Fruit fly (Drosophila melanogaster) whole organism, embryonic: ENCODE measurements around the gene dysc.

Experiments used
- Abd-B ChIP-seq: fragments of 200-800 bp; sonication (Bioruptor generic); optimal IDR thresholded peaks from 2 replicates; lab custom pipeline; 2018; ENCODE audit warnings: missing biosample characterization, mild to moderate bottlenecking, missing genetic modification characterization, moderate library complexity
- Aef1 ChIP-seq: fragments of 200-800 bp; sonication (Bioruptor generic); IDR thresholded peaks from 3 replicates; pipeline ENCODE4 v1.3.6; 2022; ENCODE audit warnings: missing biosample characterization, missing genetic modification characterization
- B-H2 ChIP-seq: fragments of 200-800 bp; sonication (Bioruptor generic); optimal IDR thresholded peaks from 2 replicates; lab custom pipeline; 2018; ENCODE audit warnings: missing biosample characterization, mild to moderate bottlenecking, missing genetic modification characterization
- BEAF-32 ChIP-seq: fragments of 200-800 bp; sonication (Bioruptor generic); optimal IDR thresholded peaks from 3 replicates; lab custom pipeline; 2017; ENCODE audit warnings: missing biosample characterization, missing genetic modification characterization, mild to moderate bottlenecking, moderate library complexity, missing genetic modification reagents
- CG10267 ChIP-seq: fragments of 200-800 bp; sonication (Bioruptor generic); optimal IDR thresholded peaks from 2 replicates; lab custom pipeline; 2018; ENCODE audit warnings: missing biosample characterization, mild to moderate bottlenecking, missing genetic modification characterization, moderate library complexity
- CG10321 ChIP-seq: fragments of 200-800 bp; sonication (Bioruptor generic); IDR thresholded peaks from 2 replicates; pipeline ENCODE4 v1.3.6; 2022; ENCODE audit warnings: missing biosample characterization, missing genetic modification characterization
- CG10979 ChIP-seq: fragments of 200-800 bp; sonication (Bioruptor generic); optimal IDR thresholded peaks from 2 replicates; lab custom pipeline; 2018; ENCODE audit warnings: missing biosample characterization, mild to moderate bottlenecking, missing genetic modification characterization, moderate library complexity
- CG15073 ChIP-seq: fragments of 200-800 bp; sonication (Bioruptor generic); optimal IDR thresholded peaks from 2 replicates; lab custom pipeline; 2016; ENCODE audit warnings: missing biosample characterization, missing genetic modification characterization
- CG15514 ChIP-seq: fragments of 200-800 bp; sonication (Bioruptor generic); optimal IDR thresholded peaks from 3 replicates; lab custom pipeline; 2017; ENCODE audit warnings: missing biosample characterization, missing genetic modification characterization, mild to moderate bottlenecking, moderate library complexity, missing genetic modification reagents
- CG1602 ChIP-seq: fragments of 200-800 bp; sonication (Bioruptor generic); optimal IDR thresholded peaks from 3 replicates; lab custom pipeline; 2016; ENCODE audit warnings: missing biosample characterization, missing genetic modification characterization
- CG2116 ChIP-seq: fragments of 200-800 bp; sonication (Bioruptor generic); optimal IDR thresholded peaks from 3 replicates; lab custom pipeline; 2018; ENCODE audit warnings: missing biosample characterization, mild to moderate bottlenecking, missing genetic modification characterization
- CG2875 ChIP-seq: fragments of 200-800 bp; sonication (Bioruptor generic); optimal IDR thresholded peaks from 2 replicates; lab custom pipeline; 2017; ENCODE audit warnings: missing biosample characterization, mild to moderate bottlenecking, missing genetic modification characterization, missing genetic modification reagents
- CG3281 ChIP-seq: fragments of 200-800 bp; sonication (Bioruptor generic); optimal IDR thresholded peaks from 3 replicates; lab custom pipeline; 2017; ENCODE audit warnings: missing biosample characterization, mild to moderate bottlenecking, missing genetic modification characterization
- CG33557 ChIP-seq: fragments of 200-800 bp; sonication (Bioruptor generic); optimal IDR thresholded peaks from 2 replicates; lab custom pipeline; 2019; ENCODE audit warnings: missing biosample characterization, mild to moderate bottlenecking, missing genetic modification characterization, moderate library complexity
- CG34224 ChIP-seq: fragments of 200-800 bp; sonication (Bioruptor generic); IDR thresholded peaks from 3 replicates; pipeline ENCODE4 v1.3.6; 2022; ENCODE audit warnings: missing biosample characterization, missing genetic modification characterization; ENCODE audit not compliant: partially characterized antibody
- CG7963 ChIP-seq: fragments of 200-800 bp; sonication (Bioruptor generic); IDR thresholded peaks from 3 replicates; pipeline ENCODE4 v1.3.6; 2022; ENCODE audit warnings: missing biosample characterization, missing genetic modification characterization; ENCODE audit not compliant: partially characterized antibody
- CG9437 ChIP-seq: fragments of 200-800 bp; sonication (Bioruptor generic); optimal IDR thresholded peaks from 2 replicates; lab custom pipeline; 2018; ENCODE audit warnings: missing biosample characterization, mild to moderate bottlenecking, missing genetic modification characterization
- CTCF ChIP-seq: fragments of 200-800 bp; sonication (Bioruptor generic); optimal IDR thresholded peaks from 2 replicates; lab custom pipeline; 2017; ENCODE audit warnings: missing biosample characterization, mild to moderate bottlenecking, missing genetic modification characterization, moderate library complexity
- Dll ChIP-seq: fragments of 200-800 bp; sonication (Bioruptor generic); IDR thresholded peaks from 4 replicates; pipeline ENCODE4 v1.3.6; 2022; ENCODE audit warnings: missing biosample characterization, missing genetic modification characterization; ENCODE audit not compliant: partially characterized antibody
- Doc3 ChIP-seq: fragments of 200-800 bp; sonication (Bioruptor generic); IDR thresholded peaks from 3 replicates; pipeline ENCODE4 v1.3.6; 2022; ENCODE audit warnings: missing biosample characterization, missing genetic modification characterization; ENCODE audit not compliant: partially characterized antibody
- Dp ChIP-seq: fragments of 200-800 bp; sonication (Bioruptor generic); optimal IDR thresholded peaks from 2 replicates; lab custom pipeline; 2018; ENCODE audit warnings: missing biosample characterization, mild to moderate bottlenecking, missing genetic modification characterization, moderate library complexity
- Dref ChIP-seq: fragments of 200-800 bp; sonication (Bioruptor generic); IDR thresholded peaks from 2 replicates; pipeline ENCODE4 v1.3.6; 2022; ENCODE audit warnings: missing biosample characterization, missing genetic modification characterization
- ERR ChIP-seq: fragments of 200-800 bp; sonication (Bioruptor generic); optimal IDR thresholded peaks from 2 replicates; lab custom pipeline; 2016; ENCODE audit warnings: missing biosample characterization, missing genetic modification characterization
- Fer1 ChIP-seq: fragments of 200-800 bp; sonication (Bioruptor generic); optimal IDR thresholded peaks from 2 replicates; lab custom pipeline; 2017; ENCODE audit warnings: missing biosample characterization, mild to moderate bottlenecking, missing genetic modification characterization
- Sry-δ ChIP-seq: fragments of 200-800 bp; sonication (Bioruptor generic); optimal IDR thresholded peaks from 2 replicates; lab custom pipeline; 2016; ENCODE audit warnings: missing biosample characterization, missing genetic modification characterization
- YL-1 ChIP-seq: fragments of 200-800 bp; sonication (Bioruptor generic); optimal IDR thresholded peaks from 3 replicates; lab custom pipeline; 2017; ENCODE audit warnings: missing biosample characterization, mild to moderate bottlenecking, missing genetic modification characterization
- ash1 ChIP-seq: fragments of 200-800 bp; sonication (Bioruptor generic); optimal IDR thresholded peaks from 2 replicates; lab custom pipeline; 2018; ENCODE audit warnings: missing biosample characterization, mild to moderate bottlenecking, missing genetic modification characterization
- ato ChIP-seq: fragments of 200-800 bp; sonication (Bioruptor generic); IDR thresholded peaks from 2 replicates; pipeline ENCODE4 v1.3.6; 2022; ENCODE audit warnings: missing biosample characterization, missing genetic modification characterization; ENCODE audit not compliant: partially characterized antibody
- az2 ChIP-seq: fragments of 200-800 bp; sonication (Bioruptor generic); optimal IDR thresholded peaks from 3 replicates; lab custom pipeline; 2016; ENCODE audit warnings: missing biosample characterization, missing genetic modification characterization
- bab2 ChIP-seq: fragments of 200-800 bp; sonication (Bioruptor generic); optimal IDR thresholded peaks from 2 replicates; lab custom pipeline; 2016; ENCODE audit warnings: missing biosample characterization, missing genetic modification characterization
- bbx ChIP-seq: fragments of 200-800 bp; sonication (Bioruptor generic); IDR thresholded peaks from 2 replicates; pipeline ENCODE4 v1.3.6; 2022; ENCODE audit warnings: missing biosample characterization, missing genetic modification characterization; ENCODE audit not compliant: partially characterized antibody
- cg ChIP-seq: fragments of 200-800 bp; sonication (Bioruptor generic); optimal IDR thresholded peaks from 3 replicates; lab custom pipeline; 2019; ENCODE audit warnings: missing biosample characterization, mild to moderate bottlenecking, missing genetic modification characterization, moderate library complexity
- chinmo ChIP-seq: fragments of 200-800 bp; sonication (Bioruptor generic); IDR thresholded peaks from 4 replicates; pipeline ENCODE4 v1.3.6; 2022; ENCODE audit warnings: missing biosample characterization, missing genetic modification characterization; ENCODE audit not compliant: partially characterized antibody
- disco-r ChIP-seq: fragments of 200-800 bp; sonication (Bioruptor generic); optimal IDR thresholded peaks from 2 replicates; lab custom pipeline; 2016; ENCODE audit warnings: missing biosample characterization, missing genetic modification characterization
- emc ChIP-seq: fragments of 200-800 bp; sonication (Bioruptor generic); optimal IDR thresholded peaks from 2 replicates; lab custom pipeline; 2016; ENCODE audit warnings: missing biosample characterization, missing genetic modification characterization
- ftz-f1 ChIP-seq: fragments of 200-800 bp; sonication (Bioruptor generic); optimal IDR thresholded peaks from 2 replicates; lab custom pipeline; 2016; ENCODE audit warnings: missing biosample characterization, missing genetic modification characterization
- knrl ChIP-seq: fragments of 200-800 bp; sonication (Bioruptor generic); IDR thresholded peaks from 3 replicates; pipeline ENCODE4 v1.3.6; 2022; ENCODE audit warnings: missing biosample characterization, missing genetic modification characterization; ENCODE audit not compliant: partially characterized antibody
- lab ChIP-seq: fragments of 200-800 bp; sonication (Bioruptor generic); optimal IDR thresholded peaks from 3 replicates; lab custom pipeline; 2017; ENCODE audit warnings: missing biosample characterization, missing genetic modification characterization, mild to moderate bottlenecking, moderate library complexity, missing genetic modification reagents
- lilli ChIP-seq: fragments of 200-800 bp; sonication (Bioruptor generic); optimal IDR thresholded peaks from 3 replicates; lab custom pipeline; 2016; ENCODE audit warnings: missing biosample characterization, missing genetic modification characterization
- lov ChIP-seq, 2 experiments: fragments of 200-800 bp in 1 of 2; fragments of >200 bp in 1 of 2; sonication (Bioruptor generic) in 1 of 2; IDR thresholded peaks in 1 of 2; optimal IDR thresholded peaks in 1 of 2; 2 replicates in 1 of 2; 3 replicates in 1 of 2; pipeline versions ENCODE4 v1.3.6 to Lab custom; 2017 to 2022; ENCODE audit warnings: missing biosample characterization in 1 of 2, missing genetic modification characterization in 1 of 2
- prd ChIP-seq, 3 experiments: fragments of >200 bp in 2 of 3; fragments of 200-800 bp in 1 of 3; sonication (Bioruptor generic) in 1 of 3; optimal IDR thresholded peaks in 2 of 3; IDR thresholded peaks in 1 of 3; 2 replicates in 2 of 3; 3 replicates in 1 of 3; pipeline versions ENCODE4 v1.3.6 to Lab custom; 2017 to 2022; ENCODE audit warnings: missing biosample characterization in 1 of 3, missing genetic modification characterization in 1 of 3
- salm ChIP-seq: fragments of 200-800 bp; sonication (Bioruptor generic); optimal IDR thresholded peaks from 2 replicates; lab custom pipeline; 2018; ENCODE audit warnings: missing biosample characterization, mild to moderate bottlenecking, missing genetic modification characterization
- sens ChIP-seq: fragments of 200-800 bp; sonication (Bioruptor generic); peaks from one replicate; lab custom pipeline; 2016; ENCODE audit warnings: missing biosample characterization, missing genetic modification characterization
- sna ChIP-seq: fragments of 200-800 bp; sonication (Bioruptor generic); IDR thresholded peaks from 2 replicates; pipeline ENCODE4 v1.3.6; 2022; ENCODE audit warnings: missing biosample characterization, missing genetic modification characterization; ENCODE audit not compliant: partially characterized antibody
- trem ChIP-seq: fragments of 200-800 bp; optimal IDR thresholded peaks from 3 replicates; lab custom pipeline; 2019; ENCODE audit warnings: missing biosample characterization, mild to moderate bottlenecking, missing genetic modification characterization, moderate library complexity
- twi ChIP-seq: fragments of 200-800 bp; optimal IDR thresholded peaks from 2 replicates; lab custom pipeline; 2019; ENCODE audit warnings: missing biosample characterization, mild to moderate bottlenecking, missing genetic modification characterization, moderate library complexity
- wor ChIP-seq: fragments of 200-800 bp; sonication (Bioruptor generic); IDR thresholded peaks from 2 replicates; pipeline ENCODE4 v1.3.6; 2022; ENCODE audit warnings: missing biosample characterization, missing genetic modification characterization
- yki ChIP-seq: fragments of >200 bp; optimal IDR thresholded peaks from 3 replicates; lab custom pipeline; 2018
- zf30C ChIP-seq: fragments of 200-800 bp; sonication (Bioruptor generic); optimal IDR thresholded peaks from 3 replicates; lab custom pipeline; 2018; ENCODE audit warnings: missing biosample characterization, mild to moderate bottlenecking, missing genetic modification characterization

The dysc gene

DNA sequence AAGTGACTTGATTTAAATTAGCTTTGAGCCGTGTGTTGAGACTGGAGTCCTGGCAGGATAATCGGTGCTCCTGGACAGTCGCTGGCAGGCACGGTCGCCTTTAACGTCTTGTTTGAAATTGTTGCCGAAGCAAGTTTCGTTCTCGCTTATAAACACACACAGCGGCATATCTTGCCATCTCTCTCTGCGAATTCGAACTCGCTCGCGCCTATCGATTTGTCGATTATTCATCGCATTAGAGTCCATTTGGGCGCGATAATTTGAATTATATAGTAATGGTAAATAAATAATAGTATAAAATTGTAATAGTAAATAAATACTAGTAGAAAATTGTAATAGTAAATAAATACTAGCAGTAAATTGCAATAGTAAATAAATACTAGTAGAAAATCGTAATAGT is 36.3 kb downstream of the dysc start, which contains the start of gene CG8745 (continued):
- TF ChIP-seq Doc3 (GFP tag; lab: Robert Waterston, UW) = peak; percentile 78
- peak; percentile 56; the same call in 2 of the 3 replicates for TF ChIP-seq CG7963 (GFP tag; lab: Robert Waterston, UW)
- TF ChIP-seq Abd-B (GFP tag; lab: Kevin White, UChicago) = no peak
- peak; percentile 40 for TF ChIP-seq CG2116
- peak; percentile 81; the same call in 1 of the 4 replicates for TF ChIP-seq chinmo (GFP tag; lab: Robert Waterston, UW)
- TF ChIP-seq CG10321 = peak; percentile 89
- peak; percentile 74 for TF ChIP-seq knrl (GFP tag; lab: Robert Waterston, UW)
- TF ChIP-seq CG15514 (GFP tag; lab: Kevin White, UChicago) = peak; percentile 31
- TF ChIP-seq CG9437 = no peak
- TF ChIP-seq Dp (GFP tag; lab: Kevin White, UChicago) = peak; percentile 89
- TF ChIP-seq trem = peak; percentile 38
- peak; percentile 76 for TF ChIP-seq bbx (GFP tag; lab: Robert Waterston, UW)
- TF ChIP-seq BEAF-32 (GFP tag; lab: Kevin White, UChicago) = peak; percentile 69
- peak; percentile 24 for TF ChIP-seq CG10267 (tag; lab: Kevin White, UChicago)
- TF ChIP-seq Sry-δ = peak; percentile 51
- TF ChIP-seq CG34224 (GFP tag; lab: Robert Waterston, UW) = peak; percentile 67; the same call in 2 of the 3 replicates
- TF ChIP-seq Dll = peak; percentile 76
- TF ChIP-seq cg (GFP tag; lab: Kevin White, UChicago) = peak; percentile 23
- peak; percentile 62; the same call in 1 of the 2 replicates for TF ChIP-seq sna (GFP tag; lab: Robert Waterston, UW)
- no peak for TF ChIP-seq yki (lab: Kevin White, UChicago)
- TF ChIP-seq CTCF (GFP tag; lab: Kevin White, UChicago) = peak; percentile 38
- peak; percentile 46; the same call in 1 of the 2 replicates for TF ChIP-seq ato
- no peak for TF ChIP-seq bab2
- TF ChIP-seq emc (GFP tag; lab: Kevin White, UChicago) = no peak

DNA sequence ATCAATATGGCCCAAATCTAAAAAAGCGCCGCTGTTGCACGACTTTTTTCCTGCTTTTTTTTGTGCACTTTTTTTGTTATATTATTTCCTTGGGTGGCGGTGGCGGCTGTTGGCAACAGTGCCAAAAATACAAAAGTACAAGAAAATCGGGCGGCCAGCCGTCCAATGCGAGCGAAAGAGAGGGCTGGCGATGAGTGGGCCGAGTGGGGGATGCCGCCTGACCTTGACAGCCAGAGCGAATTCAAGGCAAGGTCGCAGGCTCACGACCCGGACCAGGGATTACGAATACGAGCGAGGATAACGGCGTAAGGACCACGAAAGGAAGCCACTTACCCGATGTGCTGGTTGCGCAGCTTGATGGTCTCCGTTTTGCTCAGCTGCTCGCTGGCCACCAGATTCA is 36.8 kb downstream of the dysc start:
- no peak for TF ChIP-seq salm (tag; lab: Kevin White, UChicago)
- TF ChIP-seq lilli = peak; percentile 4
- no peak for TF ChIP-seq CG3281
- no peak for TF ChIP-seq ash1
- no peak for TF ChIP-seq az2 (GFP tag; lab: Kevin White, UChicago)
- TF ChIP-seq YL-1 (GFP tag; lab: Kevin White, UChicago) = no peak
- TF ChIP-seq twi (tag; lab: Kevin White, UChicago) = no peak
- TF ChIP-seq ERR (GFP tag; lab: Kevin White, UChicago) = peak; percentile 64
- no peak for TF ChIP-seq zf30C (GFP tag; lab: Kevin White, UChicago)
- TF ChIP-seq lov (optimal IDR thresholded peaks at IDR 0.05; lab: Kevin White, UChicago) = no peak
- no peak for TF ChIP-seq lov (GFP tag; IDR thresholded peaks at IDR 0.05; lab: Robert Waterston, UW)
- TF ChIP-seq CG15073 (GFP tag; lab: Kevin White, UChicago) = no peak
- TF ChIP-seq ftz-f1 (GFP tag; lab: Kevin White, UChicago) = peak; percentile 88
- no peak for TF ChIP-seq wor (GFP tag; lab: Robert Waterston, UW)
- TF ChIP-seq lab (GFP tag; lab: Kevin White, UChicago) = no peak
- TF ChIP-seq disco-r (GFP tag; lab: Kevin White, UChicago) = no peak
- TF ChIP-seq CG1602 = no peak
- no peak for TF ChIP-seq CG33557 (GFP tag; lab: Kevin White, UChicago)
- TF ChIP-seq Aef1 (GFP tag; lab: Robert Waterston, UW) = no peak
- no peak for TF ChIP-seq B-H2 (GFP tag; lab: Kevin White, UChicago)
- TF ChIP-seq CG2875 (GFP tag; lab: Kevin White, UChicago) = no peak
- TF ChIP-seq CG10979 (tag; lab: Kevin White, UChicago) = no peak
- TF ChIP-seq sens (GFP tag; lab: Kevin White, UChicago) = peak; percentile 55
- TF ChIP-seq sna (GFP tag; lab: Robert Waterston, UW) = 0 out of 2 replicates have a peak, but pooled peaks have one; percentile 7
- TF ChIP-seq prd (optimal IDR thresholded peaks at IDR 0.05; lab: Kevin White, UChicago) = no peak
- TF ChIP-seq prd (GFP tag; IDR thresholded peaks at IDR 0.05; lab: Robert Waterston, UW) = no peak
- TF ChIP-seq Dref (GFP tag; lab: Robert Waterston, UW) = 0 out of 2 replicates have a peak, but pooled peaks have one; percentile 16
- TF ChIP-seq Fer1 (GFP tag; lab: Kevin White, UChicago) = no peak
